Worm (Caenorhabditis elegans): ENCODE data around the gene F47B8.3.

F47B8.3 gene

ce11 chrV:14324502-14325467 lies 2.0 kb upstream of the F47B8.3 start, which contains the start of the genes F47B8.4 and F47B8.18:
TSS of gene F47B8.4 (minus strand) at chrV:14324673.
TSS of gene F47B8.18 (minus strand) at chrV:14325464.
- TF ChIP-seq pag-3 (tag; optimal IDR thresholded peaks at IDR 0.05; ENCODE audit: borderline replicate concordance): peak; percentile 4
- peak; percentile 42 for TF ChIP-seq elt-4 (tag; optimal IDR thresholded peaks at IDR 0.05)
- no peak for TF ChIP-seq gmeb-2 (tag; optimal IDR thresholded peaks at IDR 0.05)
- no peak for TF ChIP-seq pros-1 (tag; optimal IDR thresholded peaks at IDR 0.05)
- TF ChIP-seq ceh-2 (tag; optimal IDR thresholded peaks at IDR 0.05): no peak
- TF ChIP-seq nhr-11 (tag; optimal IDR thresholded peaks at IDR 0.05): no peak
- TF ChIP-seq pax-1 (tag; optimal IDR thresholded peaks at IDR 0.05): no peak

- TF ChIP-seq K02D7.2 (tag; optimal IDR thresholded peaks at IDR 0.05): no peak
- TF ChIP-seq elt-2 (tag; optimal IDR thresholded peaks at IDR 0.05): no peak
- no peak for TF ChIP-seq fkh-10 (GFP tag; optimal IDR thresholded peaks at IDR 0.05)
- TF ChIP-seq elt-4 (tag; optimal IDR thresholded peaks at IDR 0.05): peak; percentile 78
- peak; percentile 28 for TF ChIP-seq ceh-9 (tag; optimal IDR thresholded peaks at IDR 0.05)
These were observed 2.0 kb downstream of the F47B8.3 start for ce11 chrV:14320730-14321319.

ce11 chrV:14320246-14320645 lies 2.6 kb downstream of the F47B8.3 start, which contains the start of gene F47B8.14:
TSS of gene F47B8.14 (plus strand) at chrV:14320546.
- TF ChIP-seq rnt-1 (tag; optimal IDR thresholded peaks at IDR 0.05): no peak
- no peak for TF ChIP-seq K02D7.2 (tag; optimal IDR thresholded peaks at IDR 0.05)
- no peak for TF ChIP-seq nhr-11 (tag; optimal IDR thresholded peaks at IDR 0.05)
- no peak for TF ChIP-seq ceh-9 (tag; optimal IDR thresholded peaks at IDR 0.05)
- no peak for TF ChIP-seq ztf-16 (tag; optimal IDR thresholded peaks at IDR 0.05)
- no peak for TF ChIP-seq ceh-2 (tag; optimal IDR thresholded peaks at IDR 0.05)
- TF ChIP-seq ama-1 (optimal IDR thresholded peaks at IDR 0.05): no peak
- no peak for TF ChIP-seq nhr-232 (tag; optimal IDR thresholded peaks at IDR 0.05)
- no peak for TF ChIP-seq F13H6.1 (tag; optimal IDR thresholded peaks at IDR 0.05)
- TF ChIP-seq hlh-30 (tag; optimal IDR thresholded peaks at IDR 0.05; ENCODE audit: insufficient read depth): no peak
- no peak for TF ChIP-seq dmd-4 (tag; optimal IDR thresholded peaks at IDR 0.05; ENCODE audit: borderline replicate concordance)
- TF ChIP-seq ref-2 (tag; optimal IDR thresholded peaks at IDR 0.05): no peak
- no peak for TF ChIP-seq lin-11 (tag; optimal IDR thresholded peaks at IDR 0.05)
- TF ChIP-seq sdc-2 (tag; optimal IDR thresholded peaks at IDR 0.05): no peak
- TF ChIP-seq syd-9 (tag; optimal IDR thresholded peaks at IDR 0.05): no peak
- no peak for TF ChIP-seq ceh-14 (tag; optimal IDR thresholded peaks at IDR 0.05)
- no peak for TF ChIP-seq unc-86 (tag; optimal IDR thresholded peaks at IDR 0.05)
- TF ChIP-seq ceh-24 (tag; optimal IDR thresholded peaks at IDR 0.05): no peak
- no peak for TF ChIP-seq elt-4 (tag; optimal IDR thresholded peaks at IDR 0.05)

ce11 chrV:14319101-14319781 lies 3.6 kb downstream of the F47B8.3 start, which contains the start of gene F47B8.13:
TSS of gene F47B8.13 (minus strand) at chrV:14319731.
- TF ChIP-seq mec-3 (tag; optimal IDR thresholded peaks at IDR 0.05; ENCODE audit: borderline replicate concordance) (peak; percentile 76), C08G9.2 (tag; optimal IDR thresholded peaks at IDR 0.05) (peak; percentile 22), unc-3 (GFP tag; conservative IDR thresholded peaks at IDR 0.05) (no peak), unc-3 (tag; optimal IDR thresholded peaks at IDR 0.05) (no peak)

ce11 chrV:14317621-14318020 lies 5.2 kb downstream of the F47B8.3 start:
- TF ChIP-seq K02D7.2 (tag; optimal IDR thresholded peaks at IDR 0.05) (no peak), ceh-9 (tag; optimal IDR thresholded peaks at IDR 0.05) (no peak), unc-55 (GFP tag; optimal IDR thresholded peaks at IDR 0.05) (no peak), ceh-6 (GFP tag; optimal IDR thresholded peaks at IDR 0.05) (no peak), unc-86 (tag; optimal IDR thresholded peaks at IDR 0.05) (no peak)

All from whole organism, late embryonic.